Worm (Caenorhabditis elegans) whole organism, L4 larva: Measurements from ENCODE around the gene ttn-1.

Experiments
- R02D3.7 ChIP-seq: fragments of 150-350 bp; sonication (generic microtip); optimal IDR thresholded peaks from 3 replicates; lab custom pipeline; 2014; ENCODE audit warnings: missing biosample characterization, missing genetic modification characterization
- ama-1 ChIP-seq: fragments of 150-350 bp; optimal IDR thresholded peaks from 2 replicates; lab custom pipeline; 2014; ENCODE audit warnings: inconsistent platforms, mixed read lengths
- daf-16 ChIP-seq, 3 experiments: sonication (generic microtip); optimal IDR thresholded peaks; 2 replicates each; lab custom pipeline; 2016 to 2017; ENCODE audit warnings: missing genetic modification characterization in 3 of 3, missing genetic modification reagents in 3 of 3, mild to moderate bottlenecking in 2 of 3, missing compliant biosample characterization in 2 of 3, missing biosample characterization in 1 of 3, moderate library complexity in 1 of 3
- duxl-1 ChIP-seq: sonication (generic microtip); optimal IDR thresholded peaks from 2 replicates; lab custom pipeline; 2016; ENCODE audit warnings: mild to moderate bottlenecking, missing genetic modification characterization, moderate library complexity, missing compliant biosample characterization; ENCODE audit not compliant: poor library complexity
- jun-1 ChIP-seq: fragments of 150-350 bp; optimal IDR thresholded peaks from 2 replicates; lab custom pipeline; 2014; ENCODE audit warnings: missing biosample characterization, missing genetic modification reagents, missing genetic modification characterization
- lin-13 ChIP-seq: fragments of 150-350 bp; optimal IDR thresholded peaks from 2 replicates; lab custom pipeline; 2014; ENCODE audit warnings: missing biosample characterization, missing genetic modification reagents, missing genetic modification characterization
- madf-5 ChIP-seq, 2 experiments: fragments of 200-800 bp; sonication (Bioruptor generic); IDR thresholded peaks; 2 replicates each; pipeline ENCODE4 v1.3.6; 2022; ENCODE audit warnings: missing compliant biosample characterization in 2 of 2, missing genetic modification characterization in 2 of 2
- mdl-1 ChIP-seq, 2 experiments: fragments of 150-350 bp in 1 of 2; sonication (generic microtip) in 1 of 2; optimal IDR thresholded peaks; 2 replicates each; lab custom pipeline; 2014 to 2017; ENCODE audit warnings: missing biosample characterization in 2 of 2, missing genetic modification characterization in 2 of 2
- zag-1 ChIP-seq: fragments of 150-350 bp; optimal IDR thresholded peaks from 2 replicates; lab custom pipeline; 2014; ENCODE audit warnings: missing biosample characterization, missing genetic modification characterization
- ztf-11 ChIP-seq: fragments of 150-350 bp; optimal IDR thresholded peaks from 2 replicates; lab custom pipeline; 2014; ENCODE audit warnings: missing biosample characterization, missing genetic modification characterization

ce11 chrV:6117013-6117412 is 85.4 kb downstream of the ttn-1 start:
- TF ChIP-seq ama-1: no peak
- no peak for TF ChIP-seq lin-13 (GFP tag; lab: Kevin White, UChicago)
- no peak for TF ChIP-seq madf-5 (GFP tag; IDR thresholded peaks at IDR 0.05; lab: Robert Waterston, UW)
- no peak for TF ChIP-seq ztf-11 (tag; lab: Kevin White, UChicago)
- TF ChIP-seq zag-1 (tag; lab: Kevin White, UChicago): no peak
- no peak for TF ChIP-seq daf-16 (GFP tag; optimal IDR thresholded peaks at IDR 0.05; lab: Kevin White, UChicago)
- no peak for TF ChIP-seq daf-16 (tag; optimal IDR thresholded peaks at IDR 0.05; lab: Kevin White, UChicago)
- no peak for TF ChIP-seq R02D3.7 (tag; lab: Kevin White, UChicago)
- TF ChIP-seq duxl-1 (tag; lab: Kevin White, UChicago): no peak
- no peak for TF ChIP-seq mdl-1 (tag; optimal IDR thresholded peaks at IDR 0.05; lab: Kevin White, UChicago)
- TF ChIP-seq jun-1 (tag; lab: Kevin White, UChicago): no peak
